Worm (Caenorhabditis elegans): ENCODE measurements around the gene tbcb-1.

DNA sequence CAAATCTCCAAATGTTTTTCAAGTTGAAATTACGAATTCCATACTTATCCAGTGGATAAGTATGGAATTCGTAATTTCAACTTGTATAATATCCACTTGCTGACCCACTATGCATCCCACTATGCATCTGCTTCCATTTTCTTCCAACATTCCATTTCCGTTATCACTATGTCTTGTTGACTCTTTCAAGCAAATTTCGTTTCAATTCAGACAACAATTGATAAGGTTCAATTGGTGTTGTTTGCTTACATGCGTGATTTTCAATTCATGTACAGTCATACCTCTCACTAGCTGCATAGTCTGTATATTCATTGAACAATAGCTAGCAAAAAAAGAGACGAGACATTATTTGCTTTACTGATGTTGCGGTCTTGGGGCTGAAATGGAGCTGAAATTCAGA lies 15.1 kb upstream of the tbcb-1 start:
- TF ChIP-seq ztf-29 (GFP tag; IDR thresholded peaks at IDR 0.05) (no peak), klf-2 (GFP tag; conservative IDR thresholded peaks at IDR 0.05) (no peak), cog-1 (tag; optimal IDR thresholded peaks at IDR 0.05) (no peak), flt-1 (GFP tag; IDR thresholded peaks at IDR 0.05) (no peak), tab-1 (GFP tag; IDR thresholded peaks at IDR 0.05) (no peak), ztf-23 (GFP tag; IDR thresholded peaks at IDR 0.05) (no peak), T22C8.4 (GFP tag; IDR thresholded peaks at IDR 0.05) (no peak)
